Worm (Caenorhabditis elegans): ENCODE data around the gene F49C12.1.

Gene F49C12.1

DNA sequence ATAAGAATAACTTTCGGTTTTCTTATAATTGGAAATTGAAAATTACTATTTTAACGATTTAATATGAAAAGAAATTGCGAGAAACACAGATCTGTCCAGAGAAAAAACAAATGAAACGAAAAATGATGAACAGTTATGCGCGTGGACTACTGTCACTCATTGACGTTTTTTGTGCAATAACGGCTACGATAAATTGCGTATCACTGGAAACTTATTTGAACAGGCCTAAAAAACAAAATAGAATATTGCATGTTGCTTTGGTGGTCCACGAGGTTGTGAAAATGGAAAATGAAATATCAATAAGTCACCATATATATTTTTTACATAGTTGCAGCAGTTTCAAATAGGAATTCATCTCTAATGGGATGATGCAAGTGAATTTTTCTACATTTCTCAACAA, 31.6 kb downstream of the F49C12.1 start:
- TF ChIP-seq fkh-6 (tag; optimal IDR thresholded peaks at IDR 0.05) (no peak), hlh-6 (tag; optimal IDR thresholded peaks at IDR 0.05) (no peak)

DNA sequence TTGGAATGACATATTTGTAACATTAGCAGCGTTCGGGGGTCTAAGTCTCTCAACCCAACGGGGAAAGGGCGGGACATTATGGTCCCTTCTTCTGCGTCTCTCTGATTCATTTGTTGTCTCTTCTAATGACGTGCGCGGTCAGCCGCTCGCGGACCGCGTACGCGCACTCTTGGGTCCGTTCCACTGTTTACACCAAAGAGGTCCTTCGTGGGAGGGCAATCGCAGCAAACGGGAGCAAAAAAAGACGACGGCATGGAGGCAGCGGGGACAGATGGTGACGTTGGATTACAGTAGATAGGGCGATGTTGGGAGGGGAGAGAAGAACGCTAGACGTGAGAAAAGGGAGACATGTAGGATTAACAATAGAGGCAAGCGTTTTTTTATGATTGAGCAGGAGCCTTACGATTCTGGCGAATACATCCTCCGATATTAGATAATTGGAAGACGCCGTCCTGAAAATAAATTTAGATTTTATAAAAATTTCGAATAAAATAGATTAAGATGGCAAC, 32.3 kb downstream of the F49C12.1 start, which contains the start of gene flh-1:
TSS of gene flh-1 (minus strand) at position 459 of the 509 bp plus-strand sequence.
- TF ChIP-seq lim-6 (tag; optimal IDR thresholded peaks at IDR 0.05) (no peak), sdc-2 (tag; optimal IDR thresholded peaks at IDR 0.05) (peak; percentile 58), ceh-24 (tag; optimal IDR thresholded peaks at IDR 0.05) (no peak), tbx-2 (tag; optimal IDR thresholded peaks at IDR 0.05) (peak; percentile 58), nfya-1 (tag; optimal IDR thresholded peaks at IDR 0.05) (peak; percentile 31), ceh-31 (tag; optimal IDR thresholded peaks at IDR 0.05) (peak; percentile 37), ttx-3 (tag; optimal IDR thresholded peaks at IDR 0.05) (no peak), ceh-2 (tag; optimal IDR thresholded peaks at IDR 0.05) (peak; percentile 30), ceh-34 (tag; optimal IDR thresholded peaks at IDR 0.05) (peak; percentile 28), ref-2 (tag; optimal IDR thresholded peaks at IDR 0.05) (peak; percentile 47), fkh-6 (tag; optimal IDR thresholded peaks at IDR 0.05) (no peak), unc-55 (GFP tag; optimal IDR thresholded peaks at IDR 0.05) (peak; percentile 12), hlh-6 (tag; optimal IDR thresholded peaks at IDR 0.05) (peak; percentile 21)

DNA sequence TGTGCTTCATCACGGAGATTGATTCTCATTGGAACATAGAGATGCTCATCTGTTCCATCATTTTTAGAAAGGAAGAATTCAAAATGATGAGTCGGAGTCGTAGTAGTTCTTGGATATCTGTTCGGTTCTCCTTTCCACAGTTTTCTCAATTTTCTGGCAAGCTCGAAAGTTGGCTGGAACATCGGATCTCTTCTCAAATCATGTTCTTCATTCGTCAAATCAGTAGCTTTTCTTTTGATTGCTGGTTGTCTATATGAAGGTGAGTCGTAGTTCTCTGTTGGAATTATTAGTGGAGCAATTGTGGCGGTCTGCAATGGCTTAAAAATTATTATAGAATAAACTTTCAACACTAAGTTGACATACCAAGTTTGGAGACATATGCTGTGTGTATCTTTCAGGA, 33.9 kb downstream of the F49C12.1 start:
- no peak for TF ChIP-seq ahr-1 (tag; optimal IDR thresholded peaks at IDR 0.05)

DNA sequence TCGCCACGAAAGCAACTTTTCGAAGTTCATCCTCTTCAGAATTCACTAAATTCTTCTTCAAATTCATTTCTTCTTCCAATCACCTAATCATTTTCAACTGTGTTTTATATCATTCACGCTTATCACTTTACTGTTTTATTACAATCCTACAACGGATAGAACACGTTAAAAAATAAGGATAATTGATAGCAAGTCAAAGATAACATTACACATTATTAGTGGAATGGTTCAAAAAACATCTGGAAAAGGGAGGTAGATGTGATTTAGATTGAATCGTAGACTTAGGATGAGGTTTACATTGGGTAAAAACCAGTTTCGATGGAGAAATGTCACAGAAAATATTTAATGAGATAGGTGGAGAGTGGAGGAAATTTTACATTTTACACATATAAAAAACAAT, 34.5 kb downstream of the F49C12.1 start, which contains the start of gene col-120:
TSS of gene col-120 (minus strand) at position 101 of the 400 bp plus-strand sequence.
- TF ChIP-seq hlh-6 (tag; optimal IDR thresholded peaks at IDR 0.05) (no peak), ceh-48 (tag; optimal IDR thresholded peaks at IDR 0.05) (no peak), nhr-11 (tag; optimal IDR thresholded peaks at IDR 0.05) (no peak), ref-2 (tag; optimal IDR thresholded peaks at IDR 0.05) (no peak)

DNA sequence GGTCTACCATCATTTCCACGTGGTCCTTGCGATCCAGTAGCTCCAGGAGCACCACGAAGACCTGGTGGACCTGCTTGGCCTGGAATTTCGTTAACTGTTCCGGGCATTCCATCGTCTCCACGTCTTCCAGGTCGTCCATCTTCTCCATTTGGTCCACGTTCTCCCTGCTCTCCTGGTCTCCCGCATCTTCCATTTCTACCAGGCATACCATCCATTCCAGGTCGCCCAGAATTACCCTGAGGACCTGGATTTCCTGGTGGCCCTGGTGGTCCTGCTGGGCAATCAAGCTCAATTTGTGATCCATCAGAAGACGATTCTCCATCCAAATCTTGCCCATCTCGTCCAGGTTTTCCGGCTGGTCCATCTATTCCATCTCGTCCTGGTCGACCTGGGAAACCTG, 35.3 kb downstream of the F49C12.1 start:
- no peak for TF ChIP-seq unc-55 (GFP tag; optimal IDR thresholded peaks at IDR 0.05)
- TF ChIP-seq mec-3 (tag; optimal IDR thresholded peaks at IDR 0.05; ENCODE audit: borderline replicate concordance) = peak; percentile 27
- peak; percentile 86 for TF ChIP-seq elt-4 (tag; optimal IDR thresholded peaks at IDR 0.05)

DNA sequence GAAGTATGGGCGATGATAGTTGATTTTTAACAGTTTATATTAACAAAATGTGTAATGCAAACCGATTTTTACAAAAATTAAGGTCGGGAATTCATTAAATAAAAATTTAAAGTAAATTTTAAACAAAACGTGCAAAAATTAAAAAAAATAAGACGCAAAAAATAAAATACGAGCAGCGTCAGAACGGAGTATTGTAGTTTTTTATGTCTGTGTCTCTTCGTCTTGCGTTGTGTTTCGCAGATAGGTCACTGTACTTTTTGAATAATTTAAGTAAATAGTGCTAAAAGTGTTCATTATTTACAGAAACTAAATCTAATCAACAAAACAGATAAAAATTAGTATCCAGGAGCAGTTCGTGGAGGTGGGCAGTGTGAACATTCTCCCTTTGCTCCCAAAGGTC, 35.8 kb downstream of the F49C12.1 start:
- no peak for TF ChIP-seq hlh-15 (tag; optimal IDR thresholded peaks at IDR 0.05)
- TF ChIP-seq fkh-6 (tag; optimal IDR thresholded peaks at IDR 0.05) = no peak
- no peak for TF ChIP-seq C08G9.2 (tag; optimal IDR thresholded peaks at IDR 0.05)
- TF ChIP-seq hlh-30 (tag; optimal IDR thresholded peaks at IDR 0.05; ENCODE audit: insufficient read depth) = no peak
- TF ChIP-seq mec-3 (tag; optimal IDR thresholded peaks at IDR 0.05; ENCODE audit: borderline replicate concordance) = no peak
- TF ChIP-seq ceh-31 (tag; optimal IDR thresholded peaks at IDR 0.05) = no peak

DNA sequence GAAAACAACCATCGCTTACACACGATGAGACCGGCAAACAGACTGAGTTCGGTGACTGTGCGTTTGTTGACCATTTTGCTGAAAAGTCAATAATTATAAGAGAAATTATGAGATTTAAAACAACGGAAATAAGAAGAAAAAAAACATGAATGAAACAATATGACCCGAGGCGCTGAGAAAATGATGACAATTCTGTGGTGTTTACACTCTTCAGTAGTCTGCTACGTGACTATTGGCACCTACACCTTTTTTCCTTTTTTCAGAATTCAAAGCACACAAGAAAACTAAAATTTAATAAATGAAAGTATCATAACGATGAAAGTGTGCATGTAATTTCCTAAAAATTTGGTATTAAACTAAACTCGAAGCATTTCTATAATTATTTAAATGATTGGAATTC, 36.5 kb downstream of the F49C12.1 start, which contains the start of gene Y11D7A.10:
TSS of gene Y11D7A.10 (minus strand) at position 82 of the 400 bp plus-strand sequence.
- no peak for TF ChIP-seq ama-1 (optimal IDR thresholded peaks at IDR 0.05)
- TF ChIP-seq hlh-15 (tag; optimal IDR thresholded peaks at IDR 0.05) = no peak
- TF ChIP-seq K02D7.2 (tag; optimal IDR thresholded peaks at IDR 0.05) = no peak
- no peak for TF ChIP-seq hlh-30 (tag; optimal IDR thresholded peaks at IDR 0.05; ENCODE audit: insufficient read depth)
- TF ChIP-seq hlh-13 (GFP tag; optimal IDR thresholded peaks at IDR 0.05) = no peak

DNA sequence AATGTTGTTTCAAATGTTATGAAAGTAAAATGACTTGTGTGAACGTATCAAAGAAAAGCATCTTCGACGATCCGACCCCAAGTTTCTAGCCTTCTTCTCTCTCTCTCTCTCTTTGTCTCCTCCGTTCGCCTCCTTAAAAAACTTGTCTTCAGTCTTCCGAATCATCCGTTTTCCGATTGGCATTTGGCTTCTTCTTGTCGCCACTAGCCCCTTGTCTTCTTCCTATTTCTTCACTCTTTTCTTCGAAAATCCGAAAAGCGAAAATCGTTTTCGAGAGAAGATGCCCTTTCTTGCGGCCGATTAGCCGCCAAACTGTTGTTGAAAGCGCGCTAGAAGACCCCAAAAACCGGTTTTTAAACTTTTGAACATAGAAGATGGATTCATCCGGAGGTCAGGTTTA, 37.6 kb downstream of the F49C12.1 start:
- peak; percentile 25 for TF ChIP-seq ama-1 (optimal IDR thresholded peaks at IDR 0.05)
- no peak for TF ChIP-seq C08G9.2 (tag; optimal IDR thresholded peaks at IDR 0.05)
- no peak for TF ChIP-seq unc-42 (tag; optimal IDR thresholded peaks at IDR 0.05)
- no peak for TF ChIP-seq nfya-1 (tag; optimal IDR thresholded peaks at IDR 0.05)
